Fruit fly (Drosophila melanogaster): ENCODE data around the gene polybromo.
A peak's percentile ranks its signal among the peaks of the same experiment; 100 is the strongest.

Gene polybromo

DNA sequence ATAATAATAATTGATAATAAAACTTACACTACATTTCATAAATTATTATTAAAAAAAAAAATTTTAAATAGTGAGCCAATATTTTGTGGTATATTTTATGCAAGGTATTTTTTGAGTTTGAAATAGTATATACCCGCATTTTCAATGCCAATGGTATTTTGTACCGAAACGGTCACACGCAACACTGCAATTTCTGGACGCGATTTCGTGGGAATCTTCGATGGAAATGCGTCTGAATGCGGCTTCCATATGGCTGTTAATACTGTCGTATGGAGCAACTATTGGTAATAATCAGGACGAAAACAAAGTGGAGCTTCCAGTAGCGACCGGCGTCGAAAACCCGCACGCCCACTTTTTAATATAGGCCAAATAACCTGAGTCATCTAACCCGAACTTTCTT is 46.4 kb upstream of the polybromo start, which contains the start of gene Nct (continued):
- TF ChIP-seq bbx (GFP tag; IDR thresholded peaks at IDR 0.05; ENCODE audit: partially characterized antibody) (0 out of 2 replicates have a peak, but pooled peaks have one; percentile 11), croc (GFP tag; conservative IDR thresholded peaks at IDR 0.05) (no peak), CG9797 (GFP tag; optimal IDR thresholded peaks at IDR 0.05) (peak; percentile 72), YL-1 (GFP tag; optimal IDR thresholded peaks at IDR 0.05) (peak; percentile 43), pzg (GFP tag; optimal IDR thresholded peaks at IDR 0.05) (peak; percentile 53), CG9817 (tag; optimal IDR thresholded peaks at IDR 0.05) (no peak), E2f1 (GFP tag; IDR thresholded peaks at IDR 0.05) (no peak), CG4617 (GFP tag; optimal IDR thresholded peaks at IDR 0.05; ENCODE audit: borderline replicate concordance) (peak; percentile 51), psq (GFP tag; optimal IDR thresholded peaks at IDR 0.05) (no peak), Meics (GFP tag; optimal IDR thresholded peaks at IDR 0.05) (no peak), E2f2 (GFP tag; IDR thresholded peaks at IDR 0.05) (peak; percentile 72), hbn (GFP tag; IDR thresholded peaks at IDR 0.05; ENCODE audit: partially characterized antibody) (no peak), gt (GFP tag; IDR thresholded peaks at IDR 0.05) (no peak), Ets65A (GFP tag) (no peak), CG2875 (GFP tag; optimal IDR thresholded peaks at IDR 0.05) (no peak), Stat92E (GFP tag; optimal IDR thresholded peaks at IDR 0.05) (peak in 1 of 3 experiments; percentile 22), bcd (GFP tag; optimal IDR thresholded peaks at IDR 0.05) (no peak), ftz-f1 (GFP tag; optimal IDR thresholded peaks at IDR 0.05) (peak; percentile 0), MESR4 (GFP tag; optimal IDR thresholded peaks at IDR 0.05) (peak; percentile 68), Scr (GFP tag; IDR thresholded peaks at IDR 0.05; ENCODE audit: partially characterized antibody) (peak; percentile 25; the same call in 1 of the 2 replicates), Atf3 (GFP tag; optimal IDR thresholded peaks at IDR 0.05) (no peak), Ptx1 (GFP tag; IDR thresholded peaks at IDR 0.05) (no peak), oc (tag; optimal IDR thresholded peaks at IDR 0.05) (no peak), Dp (GFP tag; optimal IDR thresholded peaks at IDR 0.05) (peak; percentile 60), CG3281 (GFP tag; optimal IDR thresholded peaks at IDR 0.05) (no peak), D19A (tag; optimal IDR thresholded peaks at IDR 0.05) (no peak), CG14710 (tag; optimal IDR thresholded peaks at IDR 0.05) (peak; percentile 38), PHDP (tag; optimal IDR thresholded peaks at IDR 0.05) (no peak), br (optimal IDR thresholded peaks at IDR 0.05) (no peak), ewg (GFP tag; optimal IDR thresholded peaks at IDR 0.05) (no peak), trem (tag; optimal IDR thresholded peaks at IDR 0.05) (peak; percentile 18), CG7556 (GFP tag; optimal IDR thresholded peaks at IDR 0.05) (no peak), odd (GFP tag; optimal IDR thresholded peaks at IDR 0.05) (no peak), CG10267 (tag; optimal IDR thresholded peaks at IDR 0.05) (peak; percentile 17), tll (GFP tag; optimal IDR thresholded peaks at IDR 0.05) (no peak), CG11456 (GFP tag; IDR thresholded peaks at IDR 0.05) (no peak), CG7928 (GFP tag; optimal IDR thresholded peaks at IDR 0.05) (no peak), B-H2 (GFP tag; optimal IDR thresholded peaks at IDR 0.05) (no peak), z (GFP tag; IDR thresholded peaks at IDR 0.05) (no peak), slou (GFP tag; optimal IDR thresholded peaks at IDR 0.05) (no peak), fd64A (GFP tag; optimal IDR thresholded peaks at IDR 0.05) (no peak), ap (GFP tag; IDR thresholded peaks at IDR 0.05) (no peak), CG17385 (GFP tag; optimal IDR thresholded peaks at IDR 0.05) (no peak), CG12104 (GFP tag; optimal IDR thresholded peaks at IDR 0.05) (no peak), CG16779 (GFP tag; IDR thresholded peaks at IDR 0.05) (no peak), Opbp (GFP tag; IDR thresholded peaks at IDR 0.05; ENCODE audit: partially characterized antibody) (no peak), dimm (GFP tag; IDR thresholded peaks at IDR 0.05) (no peak), CoRest (tag; optimal IDR thresholded peaks at IDR 0.05) (no peak), CG18764 (GFP tag; optimal IDR thresholded peaks at IDR 0.05) (no peak), Atf-2 (GFP tag; optimal IDR thresholded peaks at IDR 0.05) (no peak), Dll (GFP tag; IDR thresholded peaks at IDR 0.05; ENCODE audit: partially characterized antibody) (0 out of 4 replicates have a peak, but pooled peaks have one; percentile 15)
